Fruit fly (Drosophila melanogaster) whole organism, wandering third instar larva: ENCODE measurements around the gene kuk.

Experiments used
- Hr78 ChIP-seq: fragments of >200 bp; optimal IDR thresholded peaks from 2 replicates; lab custom pipeline; 2017; ENCODE audit warnings: missing biosample characterization, missing genetic modification characterization
- Jra ChIP-seq: sonication (Bioruptor generic); optimal IDR thresholded peaks from 2 replicates; lab custom pipeline; 2016; ENCODE audit warnings: missing biosample characterization, missing genetic modification characterization
- N ChIP-seq: fragments of >200 bp; optimal IDR thresholded peaks from 2 replicates; lab custom pipeline; 2018; ENCODE audit warnings: missing biosample characterization, missing external identifiers, missing genetic modification characterization
- dsf ChIP-seq: sonication (Bioruptor generic); optimal IDR thresholded peaks from 2 replicates; lab custom pipeline; 2016; ENCODE audit warnings: missing biosample characterization, missing genetic modification characterization, borderline replicate concordance
- psq ChIP-seq: fragments of 200-800 bp; sonication (Bioruptor generic); optimal IDR thresholded peaks from 3 replicates; lab custom pipeline; 2017; ENCODE audit warnings: missing biosample characterization, mild to moderate bottlenecking, missing genetic modification characterization, moderate library complexity

dm6 chr3R:17056905-17057251, 23.2 kb upstream of the kuk start:
- TF ChIP-seq Jra (GFP tag; lab: Kevin White, UChicago) (no peak), N (GFP tag; lab: Kevin White, UChicago) (no peak), psq (GFP tag; lab: Kevin White, UChicago) (no peak), dsf (GFP tag; lab: Kevin White, UChicago) (no peak), Hr78 (no peak)
